Fruit fly (Drosophila melanogaster) whole organism, pupa: ENCODE results near the gene Cp38.

ENCODE experiments used
- CG10348 ChIP-seq: fragments of 200-800 bp; sonication (Bioruptor generic); IDR thresholded peaks from 2 replicates; pipeline ENCODE4 v1.3.6; 2022; ENCODE audit warnings: missing biosample characterization, missing genetic modification characterization
- CG12605 ChIP-seq: fragments of 200-800 bp; sonication (Bioruptor generic); IDR thresholded peaks from 2 replicates; pipeline ENCODE4 v1.3.6; 2022; ENCODE audit warnings: missing biosample characterization, missing genetic modification characterization
- CG13204 ChIP-seq: fragments of 200-800 bp; sonication (Bioruptor generic); optimal IDR thresholded peaks from 2 replicates; lab custom pipeline; 2018; ENCODE audit warnings: missing biosample characterization, mild to moderate bottlenecking, missing genetic modification characterization, moderate library complexity
- CG14655 ChIP-seq: fragments of 200-800 bp; sonication (Bioruptor generic); optimal IDR thresholded peaks from 3 replicates; lab custom pipeline; 2017; ENCODE audit warnings: mild to moderate bottlenecking, missing biosample characterization, missing genetic modification reagents, missing genetic modification characterization
- CG15710 ChIP-seq: fragments of 200-800 bp; sonication (Bioruptor generic); optimal IDR thresholded peaks from 2 replicates; lab custom pipeline; 2018; ENCODE audit warnings: missing biosample characterization, mild to moderate bottlenecking, missing genetic modification characterization, moderate library complexity
- CG17806 ChIP-seq: fragments of 200-800 bp; sonication (Bioruptor generic); optimal IDR thresholded peaks from 2 replicates; lab custom pipeline; 2018; ENCODE audit warnings: missing biosample characterization, mild to moderate bottlenecking, missing genetic modification characterization, moderate library complexity
- CG32121 ChIP-seq: fragments of 200-800 bp; sonication (Bioruptor generic); IDR thresholded peaks from 2 replicates; pipeline ENCODE4 v1.3.6; 2022; ENCODE audit warnings: missing biosample characterization, missing genetic modification characterization
- CG34367 ChIP-seq: fragments of 200-800 bp; sonication (Bioruptor generic); optimal IDR thresholded peaks from 2 replicates; lab custom pipeline; 2018; ENCODE audit warnings: missing biosample characterization, mild to moderate bottlenecking, missing genetic modification characterization
- CG4496 ChIP-seq: fragments of 200-800 bp; sonication (Bioruptor generic); IDR thresholded peaks from 3 replicates; pipeline ENCODE4 v1.3.6; 2022; ENCODE audit warnings: missing biosample characterization, missing genetic modification characterization
- CG8159 ChIP-seq: fragments of 200-800 bp; sonication (Bioruptor generic); optimal IDR thresholded peaks from 3 replicates; lab custom pipeline; 2018; ENCODE audit warnings: missing biosample characterization, mild to moderate bottlenecking, missing genetic modification characterization, moderate library complexity
- CG8301 ChIP-seq: fragments of 200-800 bp; sonication (Bioruptor generic); optimal IDR thresholded peaks from 2 replicates; lab custom pipeline; 2018; ENCODE audit warnings: missing biosample characterization, mild to moderate bottlenecking, missing genetic modification characterization
- CG9948 ChIP-seq: fragments of 200-800 bp; sonication (Bioruptor generic); optimal IDR thresholded peaks from 2 replicates; lab custom pipeline; 2018; ENCODE audit warnings: missing biosample characterization, mild to moderate bottlenecking, missing genetic modification characterization, moderate library complexity
- D1 ChIP-seq: fragments of 200-800 bp; sonication (Bioruptor generic); optimal IDR thresholded peaks from 2 replicates; lab custom pipeline; 2018; ENCODE audit warnings: missing biosample characterization, mild to moderate bottlenecking, missing genetic modification characterization, moderate library complexity
- EcR ChIP-seq: fragments of 200-800 bp; sonication (Bioruptor generic); optimal IDR thresholded peaks from 3 replicates; lab custom pipeline; 2019; ENCODE audit warnings: missing biosample characterization, missing genetic modification characterization, mild to moderate bottlenecking, moderate library complexity, missing genetic modification reagents
- Ets98B ChIP-seq: fragments of 200-800 bp; sonication (Bioruptor generic); IDR thresholded peaks from 2 replicates; pipeline ENCODE4 v1.3.6; 2022; ENCODE audit warnings: missing biosample characterization, missing genetic modification characterization
- Pif1A ChIP-seq: fragments of 200-800 bp; sonication (Bioruptor generic); optimal IDR thresholded peaks from 3 replicates; lab custom pipeline; 2016; ENCODE audit warnings: missing biosample characterization, missing genetic modification characterization
- Pif1B ChIP-seq: fragments of 200-800 bp; sonication (Bioruptor generic); optimal IDR thresholded peaks from 3 replicates; lab custom pipeline; 2016; ENCODE audit warnings: missing biosample characterization, missing genetic modification characterization
- Snoo ChIP-seq: fragments of 200-800 bp; sonication (Bioruptor generic); optimal IDR thresholded peaks from 3 replicates; lab custom pipeline; 2017; ENCODE audit warnings: missing biosample characterization, mild to moderate bottlenecking, missing genetic modification characterization, inconsistent platforms
- fd96Ca ChIP-seq: fragments of 200-800 bp; sonication (Bioruptor generic); IDR thresholded peaks from 3 replicates; pipeline ENCODE4 v1.3.6; 2022; ENCODE audit warnings: missing biosample characterization, missing genetic modification characterization
- gl ChIP-seq: fragments of 200-800 bp; sonication (Bioruptor generic); optimal IDR thresholded peaks from 2 replicates; lab custom pipeline; 2018; ENCODE audit warnings: missing biosample characterization, mild to moderate bottlenecking, missing genetic modification characterization
- rn ChIP-seq: fragments of 200-800 bp; sonication (Bioruptor generic); IDR thresholded peaks from 2 replicates; pipeline ENCODE4 v1.3.6; 2022; ENCODE audit warnings: missing biosample characterization, missing genetic modification characterization

Gene Cp38

dm6 chrX:8491452-8492046 is 9.9 kb downstream of the Cp38 start:
- TF ChIP-seq fd96Ca (peak; percentile 63), Snoo (tag; lab: Kevin White, UChicago) (peak; percentile 10), CG8159 (tag; lab: Kevin White, UChicago) (peak; percentile 30), CG32121 (GFP tag; lab: Robert Waterston, UW) (0 out of 2 replicates have a peak, but pooled peaks have one; percentile 21), D1 (tag; lab: Kevin White, UChicago) (no peak), CG10348 (GFP tag; lab: Robert Waterston, UW) (no peak), CG9948 (tag; lab: Kevin White, UChicago) (peak; percentile 41), EcR (GFP tag; lab: Kevin White, UChicago) (no peak), CG14655 (peak; percentile 38), Pif1B (GFP tag; lab: Kevin White, UChicago) (peak; percentile 10), Pif1A (GFP tag; lab: Kevin White, UChicago) (peak; percentile 56), gl (no peak), CG34367 (tag; lab: Kevin White, UChicago) (peak; percentile 34), CG4496 (no peak; the same call in 2 of the 3 replicates), CG15710 (tag; lab: Kevin White, UChicago) (peak; percentile 38), CG12605 (0 out of 2 replicates have a peak, but pooled peaks have one; percentile 25), rn (GFP tag; lab: Robert Waterston, UW) (no peak), CG13204 (no peak), CG17806 (tag; lab: Kevin White, UChicago) (peak; percentile 12), Ets98B (peak; percentile 26; the same call in 1 of the 2 replicates), CG8301 (peak; percentile 44)

- peak; percentile 85 for TF ChIP-seq CG32121 (GFP tag; lab: Robert Waterston, UW)
- peak; percentile 72 for TF ChIP-seq CG8301
- TF ChIP-seq CG34367 (tag; lab: Kevin White, UChicago), result peak; percentile 65
- TF ChIP-seq rn (GFP tag; lab: Robert Waterston, UW), result no peak; the same call in 1 of the 2 replicates
- TF ChIP-seq CG12605, result peak; percentile 87
- peak; percentile 69 for TF ChIP-seq CG9948 (tag; lab: Kevin White, UChicago)
- peak; percentile 73 for TF ChIP-seq Pif1A (GFP tag; lab: Kevin White, UChicago)
- TF ChIP-seq CG4496, result peak; percentile 93
- peak; percentile 77 for TF ChIP-seq Snoo (tag; lab: Kevin White, UChicago)
- TF ChIP-seq gl, result peak; percentile 36
- TF ChIP-seq D1 (tag; lab: Kevin White, UChicago), result no peak
- peak; percentile 81 for TF ChIP-seq CG15710 (tag; lab: Kevin White, UChicago)
- peak; percentile 78 for TF ChIP-seq Pif1B (GFP tag; lab: Kevin White, UChicago)
- TF ChIP-seq CG14655, result peak; percentile 79
- peak; percentile 92 for TF ChIP-seq Ets98B
- TF ChIP-seq CG8159 (tag; lab: Kevin White, UChicago), result peak; percentile 78
- no peak for TF ChIP-seq CG10348 (GFP tag; lab: Robert Waterston, UW)
- TF ChIP-seq fd96Ca, result peak; percentile 92
- TF ChIP-seq CG13204, result no peak
- no peak for TF ChIP-seq EcR (GFP tag; lab: Kevin White, UChicago)
- peak; percentile 70 for TF ChIP-seq CG17806 (tag; lab: Kevin White, UChicago)
Measured at dm6 chrX:8492849-8493248, 11.2 kb downstream of the Cp38 start.

- no peak for TF ChIP-seq CG17806 (tag; lab: Kevin White, UChicago)
- no peak for TF ChIP-seq CG8159 (tag; lab: Kevin White, UChicago)
- TF ChIP-seq Pif1B (GFP tag; lab: Kevin White, UChicago), result no peak
- no peak for TF ChIP-seq Ets98B
- TF ChIP-seq, all 21 proteins: peak for 0
Measured at dm6 chrX:8493473-8493872, 11.8 kb downstream of the Cp38 start.

- no peak for TF ChIP-seq CG9948 (tag; lab: Kevin White, UChicago)
- no peak for TF ChIP-seq CG13204
- TF ChIP-seq CG15710 (tag; lab: Kevin White, UChicago), result no peak
- TF ChIP-seq Pif1A (GFP tag; lab: Kevin White, UChicago), result no peak
- no peak for TF ChIP-seq Ets98B
- TF ChIP-seq CG32121 (GFP tag; lab: Robert Waterston, UW), result no peak
- no peak for TF ChIP-seq CG8301
- no peak for TF ChIP-seq D1 (tag; lab: Kevin White, UChicago)
- no peak for TF ChIP-seq CG10348 (GFP tag; lab: Robert Waterston, UW)
- no peak for TF ChIP-seq fd96Ca
Measured at dm6 chrX:8496362-8496761, 14.7 kb downstream of the Cp38 start.

dm6 chrX:8497604-8498232 is 16.1 kb downstream of the Cp38 start:
- peak; percentile 43 for TF ChIP-seq CG8159 (tag; lab: Kevin White, UChicago)
- TF ChIP-seq CG10348 (GFP tag; lab: Robert Waterston, UW), result no peak
- no peak for TF ChIP-seq CG14655
- TF ChIP-seq EcR (GFP tag; lab: Kevin White, UChicago), result peak; percentile 28
- TF ChIP-seq CG13204, result no peak
- no peak for TF ChIP-seq CG34367 (tag; lab: Kevin White, UChicago)
- no peak for TF ChIP-seq CG4496
- TF ChIP-seq gl, result no peak
- peak; percentile 5 for TF ChIP-seq CG15710 (tag; lab: Kevin White, UChicago)
- no peak for TF ChIP-seq Ets98B
- no peak for TF ChIP-seq rn (GFP tag; lab: Robert Waterston, UW)

dm6 chrX:8499151-8499550 is 17.5 kb downstream of the Cp38 start:
- TF ChIP-seq gl, result no peak
- TF ChIP-seq CG8301, result no peak
- TF ChIP-seq CG4496, result peak; percentile 49; the same call in 1 of the 3 replicates
- peak; percentile 7 for TF ChIP-seq Pif1A (GFP tag; lab: Kevin White, UChicago)
- TF ChIP-seq CG17806 (tag; lab: Kevin White, UChicago), result no peak
- TF ChIP-seq CG12605, result 0 out of 2 replicates have a peak, but pooled peaks have one; percentile 14
- peak; percentile 11; the same call in 1 of the 2 replicates for TF ChIP-seq Ets98B
